Worm (Caenorhabditis elegans) whole organism, L3 larva: Measurements from ENCODE around the gene C17C3.6.
A peak's percentile ranks its signal among the peaks of the same experiment; 100 is the strongest.

ENCODE experiments used
- R02D3.7 ChIP-seq: fragments of 150-350 bp; optimal IDR thresholded peaks from 2 replicates; lab custom pipeline; 2014; ENCODE audit warnings: missing biosample characterization, missing genetic modification characterization
- ama-1 ChIP-seq: fragments of 150-350 bp; optimal IDR thresholded peaks from 2 replicates; lab custom pipeline; 2018
- ceh-16 ChIP-seq: sonication (generic microtip); optimal IDR thresholded peaks from 2 replicates; lab custom pipeline; 2017; ENCODE audit warnings: missing biosample characterization, missing genetic modification characterization
- ceh-28 ChIP-seq: fragments of 150-350 bp; optimal IDR thresholded peaks from 2 replicates; lab custom pipeline; 2014; ENCODE audit warnings: missing biosample characterization, missing genetic modification reagents, missing genetic modification characterization
- ceh-9 ChIP-seq: sonication (generic microtip); optimal IDR thresholded peaks from 2 replicates; lab custom pipeline; 2018; ENCODE audit warnings: missing biosample characterization, missing genetic modification characterization
- daf-12 ChIP-seq: fragments of 150-350 bp; optimal IDR thresholded peaks from 2 replicates; lab custom pipeline; 2014; ENCODE audit warnings: missing biosample characterization, missing genetic modification reagents, missing genetic modification characterization
- egl-27 ChIP-seq: sonication (generic microtip); optimal IDR thresholded peaks from 4 replicates; lab custom pipeline; 2017; ENCODE audit warnings: missing biosample characterization, missing genetic modification reagents, missing genetic modification characterization
- elt-1 ChIP-seq: fragments of 150-350 bp; optimal IDR thresholded peaks from 2 replicates; lab custom pipeline; 2014; ENCODE audit warnings: missing biosample characterization, missing genetic modification characterization
- elt-2 ChIP-seq: sonication (generic microtip); optimal IDR thresholded peaks from 2 replicates; lab custom pipeline; 2016; ENCODE audit warnings: missing genetic modification reagents, mild to moderate bottlenecking, missing genetic modification characterization, missing compliant biosample characterization
- elt-3 ChIP-seq, 3 experiments: fragments of 150-350 bp in 1 of 3; sonication (generic microtip) in 2 of 3; optimal IDR thresholded peaks; 2 replicates in 2 of 3; 4 replicates in 1 of 3; lab custom pipeline; 2014 to 2017; ENCODE audit warnings: missing biosample characterization in 3 of 3, missing genetic modification characterization in 3 of 3
- fkh-2 ChIP-seq: fragments of 150-350 bp; optimal IDR thresholded peaks from 2 replicates; lab custom pipeline; 2014; ENCODE audit warnings: missing biosample characterization, missing genetic modification reagents, missing genetic modification characterization
- hmg-11 ChIP-seq: sonication (generic microtip); optimal IDR thresholded peaks from 2 replicates; lab custom pipeline; 2016; ENCODE audit warnings: missing genetic modification characterization, missing compliant biosample characterization
- jun-1 ChIP-seq: fragments of 150-350 bp; optimal IDR thresholded peaks from 2 replicates; lab custom pipeline; 2014; ENCODE audit warnings: missing biosample characterization, missing genetic modification reagents, missing genetic modification characterization
- lin-15B ChIP-seq: fragments of 150-350 bp; optimal IDR thresholded peaks from 2 replicates; lab custom pipeline; 2014; ENCODE audit warnings: missing biosample characterization, missing genetic modification characterization
- lin-39 ChIP-seq: fragments of 150-350 bp; optimal IDR thresholded peaks from 2 replicates; lab custom pipeline; 2018; ENCODE audit warnings: missing biosample characterization, missing genetic modification reagents, missing genetic modification characterization
- lsy-12 ChIP-seq: sonication (generic microtip); optimal IDR thresholded peaks from 2 replicates; lab custom pipeline; 2016; ENCODE audit warnings: mild to moderate bottlenecking, missing genetic modification characterization, missing compliant biosample characterization
- mdl-1 ChIP-seq: fragments of 150-350 bp; optimal IDR thresholded peaks from 2 replicates; lab custom pipeline; 2014; ENCODE audit warnings: missing biosample characterization, missing genetic modification characterization
- mml-1 ChIP-seq: fragments of 150-350 bp; sonication (generic microtip); optimal IDR thresholded peaks from 3 replicates; lab custom pipeline; 2014; ENCODE audit warnings: missing biosample characterization, missing genetic modification characterization
- nfya-1 ChIP-seq: sonication (generic microtip); optimal IDR thresholded peaks from 2 replicates; lab custom pipeline; 2017; ENCODE audit warnings: missing genetic modification characterization, mild to moderate bottlenecking, missing compliant biosample characterization, antibody characterized with exemption, moderate library complexity; ENCODE audit not compliant: insufficient read depth
- nhr-12 ChIP-seq: fragments of 150-350 bp; optimal IDR thresholded peaks from 2 replicates; lab custom pipeline; 2014; ENCODE audit warnings: missing biosample characterization, missing genetic modification characterization
- nhr-23 ChIP-seq: fragments of 150-350 bp; optimal IDR thresholded peaks from 2 replicates; lab custom pipeline; 2014; ENCODE audit warnings: missing biosample characterization, missing genetic modification reagents, missing genetic modification characterization
- nhr-237 ChIP-seq: fragments of 150-350 bp; optimal IDR thresholded peaks from 2 replicates; lab custom pipeline; 2014; ENCODE audit warnings: missing biosample characterization, missing genetic modification characterization
- nhr-28 ChIP-seq: fragments of 150-350 bp; optimal IDR thresholded peaks from 2 replicates; lab custom pipeline; 2014; ENCODE audit warnings: missing biosample characterization, missing genetic modification characterization
- nhr-43 ChIP-seq: sonication (generic microtip); optimal IDR thresholded peaks from 2 replicates; lab custom pipeline; 2016; ENCODE audit warnings: mild to moderate bottlenecking, missing genetic modification characterization, missing compliant biosample characterization; ENCODE audit not compliant: poor library complexity, severe bottlenecking
- nhr-67 ChIP-seq: fragments of 150-350 bp; optimal IDR thresholded peaks from 2 replicates; lab custom pipeline; 2014; ENCODE audit warnings: missing biosample characterization, missing genetic modification characterization
- nhr-76 ChIP-seq: fragments of 150-350 bp; sonication (generic microtip); optimal IDR thresholded peaks from 5 replicates; lab custom pipeline; 2014; ENCODE audit warnings: missing biosample characterization, missing genetic modification characterization
- nhr-77 ChIP-seq: fragments of 150-350 bp; optimal IDR thresholded peaks from 2 replicates; lab custom pipeline; 2014; ENCODE audit warnings: missing biosample characterization, missing genetic modification characterization
- pha-4 ChIP-seq: fragments of 150-350 bp; optimal IDR thresholded peaks from 2 replicates; lab custom pipeline; 2014; ENCODE audit warnings: missing biosample characterization, missing genetic modification reagents, missing genetic modification characterization
- pqm-1 ChIP-seq: fragments of 150-350 bp; optimal IDR thresholded peaks from 2 replicates; lab custom pipeline; 2017; ENCODE audit warnings: missing biosample characterization, missing genetic modification characterization, inconsistent platforms
- sea-2 ChIP-seq: fragments of 150-350 bp; sonication (generic microtip); optimal IDR thresholded peaks from 4 replicates; lab custom pipeline; 2014; ENCODE audit warnings: missing biosample characterization, missing genetic modification reagents, missing genetic modification characterization
- skn-1 ChIP-seq: fragments of 150-350 bp; optimal IDR thresholded peaks from 2 replicates; lab custom pipeline; 2014; ENCODE audit warnings: missing biosample characterization, missing genetic modification characterization
- snpc-4 ChIP-seq: fragments of 150-350 bp; optimal IDR thresholded peaks from 2 replicates; lab custom pipeline; 2014; ENCODE audit warnings: missing biosample characterization, missing genetic modification characterization
- unc-39 ChIP-seq: sonication (generic microtip); optimal IDR thresholded peaks from 4 replicates; lab custom pipeline; 2017; ENCODE audit warnings: missing biosample characterization, missing genetic modification characterization
- unc-62 ChIP-seq: fragments of 150-350 bp; sonication (generic microtip); optimal IDR thresholded peaks from 4 replicates; lab custom pipeline; 2014; ENCODE audit warnings: missing biosample characterization, missing genetic modification reagents, missing genetic modification characterization
- zag-1 ChIP-seq: fragments of 150-350 bp; optimal IDR thresholded peaks from 2 replicates; lab custom pipeline; 2014; ENCODE audit warnings: missing biosample characterization, missing genetic modification characterization
- ztf-4 ChIP-seq: fragments of 150-350 bp; optimal IDR thresholded peaks from 2 replicates; lab custom pipeline; 2014; ENCODE audit warnings: missing biosample characterization, missing genetic modification characterization

Gene C17C3.6

DNA sequence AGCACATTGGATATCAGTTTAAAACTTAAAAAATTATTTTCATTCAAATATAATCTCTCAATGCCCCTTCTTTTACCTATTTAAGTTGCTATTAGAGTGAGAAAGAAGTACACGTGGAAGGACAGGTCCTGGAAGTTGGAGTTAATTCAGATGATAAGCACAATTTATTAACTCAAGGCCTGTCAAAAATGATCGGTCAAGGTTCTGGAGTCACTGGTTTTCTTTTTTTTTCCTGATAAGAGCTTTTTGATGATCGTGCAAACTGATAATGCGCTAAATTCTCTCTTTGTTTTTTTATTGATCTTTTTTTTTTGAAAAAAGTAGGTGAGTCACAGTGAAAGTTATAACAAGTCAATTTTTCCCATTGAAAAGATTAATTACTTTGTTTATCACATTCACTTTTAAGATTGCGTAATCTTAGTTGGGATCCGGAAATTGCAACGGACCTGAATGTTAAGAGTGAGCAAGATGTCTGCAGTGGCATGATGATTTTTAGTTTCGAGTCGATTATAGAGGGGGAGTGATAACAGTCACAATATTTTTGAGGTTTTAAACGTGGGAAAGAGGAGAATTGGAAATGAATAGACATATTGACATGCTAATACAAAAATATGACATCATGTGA, 37.3 kb upstream of the C17C3.6 start:
- TF ChIP-seq zag-1 (tag; lab: Kevin White, UChicago) (no peak), lsy-12 (tag; lab: Kevin White, UChicago) (no peak), pqm-1 (tag; lab: Kevin White, UChicago) (peak; percentile 68), R02D3.7 (tag; lab: Kevin White, UChicago) (no peak), elt-2 (tag; lab: Kevin White, UChicago) (peak; percentile 100), nhr-43 (tag; lab: Kevin White, UChicago) (no peak), ztf-4 (tag; lab: Kevin White, UChicago) (no peak)

DNA sequence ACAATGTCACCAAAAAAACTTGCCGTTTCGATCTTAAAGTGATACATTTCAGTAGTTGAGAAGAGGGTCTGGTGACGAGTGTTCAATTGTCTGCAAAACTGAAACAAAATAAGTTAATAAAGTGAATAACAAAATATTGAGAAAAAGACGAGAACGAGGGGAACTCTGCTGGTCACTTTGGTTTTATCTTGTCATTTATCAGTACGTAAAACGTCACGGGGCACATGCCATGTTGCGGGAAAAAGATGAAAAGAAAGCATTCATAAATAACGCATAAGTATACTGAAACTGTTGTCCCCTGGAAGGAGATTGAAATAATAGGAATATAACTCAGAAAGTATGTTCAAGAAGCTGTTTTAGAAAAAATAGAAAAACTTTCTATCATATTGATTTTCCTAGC, 35.0 kb upstream of the C17C3.6 start, which contains the start of gene sahd-1:
sahd-1 (minus strand) TSS at position 100 of the 400 bp plus-strand sequence.
- peak; percentile 38 for TF ChIP-seq pqm-1 (tag; lab: Kevin White, UChicago)
- TF ChIP-seq elt-2 (tag; lab: Kevin White, UChicago): peak; percentile 64
- TF ChIP-seq daf-12: no peak
- TF ChIP-seq ceh-28 (tag; lab: Kevin White, UChicago): no peak
- TF ChIP-seq sea-2 (GFP tag; lab: Kevin White, UChicago): no peak
- no peak for TF ChIP-seq ztf-4 (tag; lab: Kevin White, UChicago)

DNA sequence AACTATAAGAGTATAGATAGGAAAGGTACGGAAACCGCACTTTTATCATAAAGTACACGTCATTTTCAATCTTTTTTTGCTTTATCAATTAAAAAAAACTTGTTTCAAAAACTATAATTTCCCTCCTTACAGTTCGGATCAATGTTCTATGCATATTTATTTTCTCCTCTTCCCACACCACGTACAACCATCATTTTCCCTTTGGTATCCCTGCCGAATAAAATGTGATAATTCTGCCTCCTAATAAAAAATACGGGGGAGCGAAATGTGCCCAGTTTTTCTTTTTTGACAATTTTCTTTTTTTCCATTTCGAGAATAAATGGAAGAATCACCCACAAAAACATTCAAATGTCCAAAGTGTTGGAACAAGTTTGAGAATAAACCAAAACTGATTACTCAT, 34.3 kb upstream of the C17C3.6 start, which contains the start of gene ZK177.3:
ZK177.3 (plus strand) TSS at position 301 of the 400 bp plus-strand sequence.
- TF ChIP-seq elt-2 (tag; lab: Kevin White, UChicago) (peak; percentile 65), nhr-43 (tag; lab: Kevin White, UChicago) (no peak), ceh-9 (tag; lab: Kevin White, UChicago) (no peak), daf-12 (no peak), ceh-16 (tag; lab: Kevin White, UChicago) (no peak), nhr-67 (no peak), sea-2 (GFP tag; lab: Kevin White, UChicago) (no peak)
- TF ChIP-seq, all 47 proteins: peak for 1

DNA sequence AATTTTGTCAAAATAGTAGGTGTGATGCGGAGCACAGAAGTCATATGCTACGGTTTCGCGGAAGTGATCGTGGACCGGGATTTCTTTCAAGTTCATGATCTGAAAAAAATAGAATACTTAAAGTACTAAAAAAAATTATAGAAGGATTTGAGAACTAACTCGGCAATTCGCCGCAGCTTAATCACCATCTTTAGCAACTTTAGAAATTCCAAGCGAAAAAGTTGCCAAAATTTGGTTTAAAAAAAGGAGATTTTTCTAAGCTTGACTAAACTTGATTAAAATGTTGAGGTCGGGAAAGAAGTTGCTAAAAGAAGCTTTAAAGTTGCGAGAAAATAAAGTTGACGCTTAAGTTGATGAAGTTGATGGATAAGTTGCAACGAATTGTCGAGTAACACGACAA, 32.2 kb upstream of the C17C3.6 start, which contains the start of gene ZK177.9:
ZK177.9 (minus strand) TSS at position 101 of the 400 bp plus-strand sequence.
- TF ChIP-seq elt-1 (no peak), nhr-237 (tag; lab: Kevin White, UChicago) (no peak), skn-1 (no peak), ceh-28 (tag; lab: Kevin White, UChicago) (no peak), snpc-4 (tag; lab: Kevin White, UChicago) (no peak), nhr-28 (no peak), nhr-23 (tag; lab: Kevin White, UChicago) (no peak), nhr-67 (no peak), nhr-43 (tag; lab: Kevin White, UChicago) (no peak), nhr-12 (no peak), nfya-1 (tag; lab: Kevin White, UChicago) (no peak), jun-1 (no peak), lsy-12 (tag; lab: Kevin White, UChicago) (no peak), hmg-11 (tag; lab: Kevin White, UChicago) (no peak), sea-2 (GFP tag; lab: Kevin White, UChicago) (no peak), ama-1 (lab: Kevin White, UChicago) (no peak), ceh-9 (tag; lab: Kevin White, UChicago) (no peak), unc-39 (tag; lab: Kevin White, UChicago) (no peak)

- TF ChIP-seq pha-4 (tag; lab: Kevin White, UChicago): no peak
- no peak for TF ChIP-seq mdl-1 (tag; lab: Kevin White, UChicago)
- TF ChIP-seq mml-1 (tag; lab: Kevin White, UChicago): no peak
- TF ChIP-seq fkh-2: no peak
- no peak for TF ChIP-seq hmg-11 (tag; lab: Kevin White, UChicago)
- no peak for TF ChIP-seq elt-2 (tag; lab: Kevin White, UChicago)
- no peak for TF ChIP-seq nhr-77 (tag; lab: Kevin White, UChicago)
- no peak for TF ChIP-seq skn-1
- TF ChIP-seq R02D3.7 (tag; lab: Kevin White, UChicago): no peak
- TF ChIP-seq lin-39 (tag; lab: Kevin White, UChicago): no peak
- no peak for TF ChIP-seq unc-62 (GFP tag; lab: Kevin White, UChicago)
- TF ChIP-seq elt-3 (tag; optimal IDR thresholded peaks at IDR 0.05; lab: Kevin White, UChicago): no peak
- TF ChIP-seq nfya-1 (tag; lab: Kevin White, UChicago): no peak
- no peak for TF ChIP-seq lin-15B
- TF ChIP-seq ceh-9 (tag; lab: Kevin White, UChicago): no peak
- no peak for TF ChIP-seq nhr-76 (tag; lab: Kevin White, UChicago)
- TF ChIP-seq nhr-28: no peak
- TF ChIP-seq nhr-12: no peak
- TF ChIP-seq egl-27 (tag; lab: Kevin White, UChicago): no peak
- no peak for TF ChIP-seq pqm-1 (tag; lab: Kevin White, UChicago)
These were observed 31.8 kb upstream of the C17C3.6 start for ce11 chrII:5518055-5518454.
